Fruit fly (Drosophila melanogaster): ENCODE results near the gene CG4325.

The CG4325 gene

dm6 chrX:2012837-2013236 is 30.8 kb downstream of the CG4325 start:
- TF ChIP-seq pad (GFP tag; optimal IDR thresholded peaks at IDR 0.05) (peak; percentile 81), CG7045 (GFP tag; optimal IDR thresholded peaks at IDR 0.05) (peak; percentile 41), CG11617 (GFP tag; optimal IDR thresholded peaks at IDR 0.05) (peak; percentile 83), Clk (GFP tag; optimal IDR thresholded peaks at IDR 0.05) (peak; percentile 37), cnc (optimal IDR thresholded peaks at IDR 0.05) (no peak), Hr96 (GFP tag; optimal IDR thresholded peaks at IDR 0.05) (peak; percentile 83), CG12768 (GFP tag; optimal IDR thresholded peaks at IDR 0.05) (peak; percentile 76), CG14711 (tag; optimal IDR thresholded peaks at IDR 0.05) (peak; percentile 51), ovo (GFP tag; optimal IDR thresholded peaks at IDR 0.05) (peak; percentile 62), CG1620 (GFP tag; optimal IDR thresholded peaks at IDR 0.05) (peak; percentile 84), cic (GFP tag; optimal IDR thresholded peaks at IDR 0.05) (peak; percentile 50), CG5204 (GFP tag; optimal IDR thresholded peaks at IDR 0.05) (no peak), CG7101 (tag; optimal IDR thresholded peaks at IDR 0.05) (peak; percentile 83), CG33017 (tag; optimal IDR thresholded peaks at IDR 0.05) (peak; percentile 27), Crg-1 (GFP tag; optimal IDR thresholded peaks at IDR 0.05) (peak; percentile 87), Mnt (GFP tag; optimal IDR thresholded peaks at IDR 0.05) (peak; percentile 86), toe (GFP tag; optimal IDR thresholded peaks at IDR 0.05) (peak; percentile 25), kay (GFP tag; ENCODE audit: borderline replicate concordance) (no peak), bab1 (GFP tag; optimal IDR thresholded peaks at IDR 0.05) (peak; percentile 33), tj (GFP tag; optimal IDR thresholded peaks at IDR 0.05) (peak; percentile 67)

dm6 chrX:2012121-2012452 is 31.5 kb downstream of the CG4325 start:
- no peak for TF ChIP-seq toe (GFP tag; optimal IDR thresholded peaks at IDR 0.05)
- no peak for TF ChIP-seq CG33017 (tag; optimal IDR thresholded peaks at IDR 0.05)
- no peak for TF ChIP-seq CG5204 (GFP tag; optimal IDR thresholded peaks at IDR 0.05)
- no peak for TF ChIP-seq cnc (optimal IDR thresholded peaks at IDR 0.05)
- TF ChIP-seq tj (GFP tag; optimal IDR thresholded peaks at IDR 0.05): peak; percentile 10
- TF ChIP-seq Hr96 (GFP tag; optimal IDR thresholded peaks at IDR 0.05): peak; percentile 71

- TF ChIP-seq CG11617 (GFP tag; optimal IDR thresholded peaks at IDR 0.05) (peak; percentile 10), Hr96 (GFP tag; optimal IDR thresholded peaks at IDR 0.05) (no peak), CG12768 (GFP tag; optimal IDR thresholded peaks at IDR 0.05) (no peak), CG14711 (tag; optimal IDR thresholded peaks at IDR 0.05) (peak; percentile 46), Crg-1 (GFP tag; optimal IDR thresholded peaks at IDR 0.05) (peak; percentile 5), CG1620 (GFP tag; optimal IDR thresholded peaks at IDR 0.05) (peak; percentile 2)
These were observed 32.1 kb downstream of the CG4325 start for dm6 chrX:2011288-2012120.

- TF ChIP-seq Mnt (GFP tag; optimal IDR thresholded peaks at IDR 0.05) (peak; percentile 30), CG7045 (GFP tag; optimal IDR thresholded peaks at IDR 0.05) (no peak), CG7101 (tag; optimal IDR thresholded peaks at IDR 0.05) (no peak), tj (GFP tag; optimal IDR thresholded peaks at IDR 0.05) (peak; percentile 92), cic (GFP tag; optimal IDR thresholded peaks at IDR 0.05) (no peak), CG33017 (tag; optimal IDR thresholded peaks at IDR 0.05) (no peak), cnc (optimal IDR thresholded peaks at IDR 0.05) (peak; percentile 44 to 84), CG5204 (GFP tag; optimal IDR thresholded peaks at IDR 0.05) (no peak), Crg-1 (GFP tag; optimal IDR thresholded peaks at IDR 0.05) (no peak), CG1620 (GFP tag; optimal IDR thresholded peaks at IDR 0.05) (no peak), Clk (GFP tag; optimal IDR thresholded peaks at IDR 0.05) (no peak), toe (GFP tag; optimal IDR thresholded peaks at IDR 0.05) (no peak), pad (GFP tag; optimal IDR thresholded peaks at IDR 0.05) (peak; percentile 27), kay (GFP tag; ENCODE audit: borderline replicate concordance) (no peak), CG12768 (GFP tag; optimal IDR thresholded peaks at IDR 0.05) (no peak), CG11617 (GFP tag; optimal IDR thresholded peaks at IDR 0.05) (peak; percentile 36), CG14711 (tag; optimal IDR thresholded peaks at IDR 0.05) (no peak), Hr96 (GFP tag; optimal IDR thresholded peaks at IDR 0.05) (peak; percentile 24), bab1 (GFP tag; optimal IDR thresholded peaks at IDR 0.05) (peak; percentile 22), ovo (GFP tag; optimal IDR thresholded peaks at IDR 0.05) (no peak)
These were observed 33.4 kb downstream of the CG4325 start, which contains the start of gene east for dm6 chrX:2010010-2010873. Gene east (plus strand): TSS chrX:2010860.

DNA sequence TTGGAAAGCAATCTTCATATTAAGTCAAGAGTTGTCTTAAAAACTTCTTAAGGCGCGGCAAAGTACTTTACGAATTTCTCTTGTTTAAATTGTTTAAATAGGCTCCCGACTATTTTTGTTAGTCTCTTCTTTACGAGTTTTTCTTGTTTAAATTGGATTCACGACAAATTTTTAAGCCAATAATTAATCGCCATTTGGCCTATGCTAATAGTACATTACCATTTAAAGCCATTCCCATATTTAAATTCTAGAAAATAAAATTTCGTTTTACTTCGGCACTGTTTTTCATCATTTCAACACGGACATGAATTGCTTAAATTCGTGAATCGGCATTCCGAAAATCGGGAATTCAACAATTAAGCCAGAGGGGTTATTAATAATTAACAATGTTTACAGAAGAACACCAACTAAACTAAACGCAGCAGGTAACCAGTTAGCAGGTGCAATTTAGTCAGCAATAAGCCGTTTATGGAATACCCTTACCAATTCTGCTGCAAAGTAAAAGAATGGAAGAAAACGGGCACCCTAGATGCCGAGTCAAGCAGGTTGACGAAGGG is 34.1 kb downstream of the CG4325 start:
- TF ChIP-seq tj (GFP tag; optimal IDR thresholded peaks at IDR 0.05): no peak
- peak; percentile 20 for TF ChIP-seq CG7045 (GFP tag; optimal IDR thresholded peaks at IDR 0.05)
- peak; percentile 71 for TF ChIP-seq CG1620 (GFP tag; optimal IDR thresholded peaks at IDR 0.05)
- peak; percentile 49 for TF ChIP-seq pad (GFP tag; optimal IDR thresholded peaks at IDR 0.05)
- peak; percentile 52 for TF ChIP-seq ovo (GFP tag; optimal IDR thresholded peaks at IDR 0.05)
- peak; percentile 14 for TF ChIP-seq CG33017 (tag; optimal IDR thresholded peaks at IDR 0.05)
- no peak for TF ChIP-seq Crg-1 (GFP tag; optimal IDR thresholded peaks at IDR 0.05)
- peak; percentile 55 for TF ChIP-seq CG12768 (GFP tag; optimal IDR thresholded peaks at IDR 0.05)
- peak; percentile 75 for TF ChIP-seq toe (GFP tag; optimal IDR thresholded peaks at IDR 0.05)
- no peak for TF ChIP-seq kay (GFP tag; ENCODE audit: borderline replicate concordance)
- no peak for TF ChIP-seq cic (GFP tag; optimal IDR thresholded peaks at IDR 0.05)
- peak; percentile 58 for TF ChIP-seq CG14711 (tag; optimal IDR thresholded peaks at IDR 0.05)
- TF ChIP-seq CG7101 (tag; optimal IDR thresholded peaks at IDR 0.05): peak; percentile 65
- TF ChIP-seq Hr96 (GFP tag; optimal IDR thresholded peaks at IDR 0.05): peak; percentile 74
- TF ChIP-seq Mnt (GFP tag; optimal IDR thresholded peaks at IDR 0.05): peak; percentile 26
- TF ChIP-seq CG5204 (GFP tag; optimal IDR thresholded peaks at IDR 0.05): peak; percentile 81
- TF ChIP-seq CG11617 (GFP tag; optimal IDR thresholded peaks at IDR 0.05): peak; percentile 82
- peak; percentile 53 for TF ChIP-seq bab1 (GFP tag; optimal IDR thresholded peaks at IDR 0.05)
- TF ChIP-seq cnc (optimal IDR thresholded peaks at IDR 0.05): no peak
- TF ChIP-seq Clk (GFP tag; optimal IDR thresholded peaks at IDR 0.05): no peak
